Worm (Caenorhabditis elegans) whole organism, L4 larva: Measurements from ENCODE around the gene ndub-3.

ENCODE experiments used
- T20F7.1 ChIP-seq: fragments of 200-800 bp; sonication (Bioruptor generic); optimal IDR thresholded peaks from 2 replicates; lab custom pipeline; 2018; ENCODE audit warnings: mild to moderate bottlenecking, missing genetic modification characterization, missing compliant biosample characterization
- Y105C5A.15 ChIP-seq: fragments of 200-800 bp; sonication (Bioruptor generic); IDR thresholded peaks from 2 replicates; pipeline ENCODE4 v1.3.6; 2022; ENCODE audit warnings: missing genetic modification characterization, missing compliant biosample characterization
- Y5F2A.4 ChIP-seq: fragments of 200-800 bp; sonication (Bioruptor generic); optimal IDR thresholded peaks from 2 replicates; lab custom pipeline; 2018; ENCODE audit warnings: mild to moderate bottlenecking, missing genetic modification characterization, missing compliant biosample characterization
- Y75B8A.6 ChIP-seq: fragments of 200-800 bp; sonication (Bioruptor generic); IDR thresholded peaks from 2 replicates; pipeline ENCODE4 v1.3.6; 2022; ENCODE audit warnings: missing genetic modification reagents, missing genetic modification characterization, missing compliant biosample characterization
- ZK337.2 ChIP-seq: fragments of 200-800 bp; sonication (Bioruptor generic); IDR thresholded peaks from 2 replicates; pipeline ENCODE4 v1.3.6; 2022; ENCODE audit warnings: missing genetic modification reagents, missing genetic modification characterization, missing compliant biosample characterization
- ZK546.5 ChIP-seq, 2 experiments: sonication (generic microtip); optimal IDR thresholded peaks; 2 replicates each; lab custom pipeline; 2017; ENCODE audit warnings: missing biosample characterization in 2 of 2, missing genetic modification characterization in 2 of 2
- aha-1 ChIP-seq: fragments of 150-350 bp; peaks from one replicate; lab custom pipeline; 2014; ENCODE audit warnings: missing biosample characterization, missing genetic modification characterization
- aly-2 ChIP-seq: sonication (generic microtip); optimal IDR thresholded peaks from 2 replicates; lab custom pipeline; 2018; ENCODE audit warnings: missing biosample characterization, missing genetic modification characterization
- ama-1 ChIP-seq: fragments of 150-350 bp; optimal IDR thresholded peaks from 2 replicates; lab custom pipeline; 2014; ENCODE audit warnings: inconsistent platforms, mixed read lengths
- ceh-28 ChIP-seq: fragments of 150-350 bp; optimal IDR thresholded peaks from 2 replicates; lab custom pipeline; 2014; ENCODE audit warnings: missing biosample characterization, missing genetic modification reagents, missing genetic modification characterization
- ceh-82 ChIP-seq: sonication (generic microtip); optimal IDR thresholded peaks from 2 replicates; lab custom pipeline; 2017; ENCODE audit warnings: missing biosample characterization, missing genetic modification characterization
- ces-1 ChIP-seq: fragments of 150-350 bp; sonication (generic microtip); optimal IDR thresholded peaks from 4 replicates; lab custom pipeline; 2014; ENCODE audit warnings: missing biosample characterization, missing genetic modification reagents, missing genetic modification characterization
- cey-2 ChIP-seq: sonication (generic microtip); optimal IDR thresholded peaks from 3 replicates; lab custom pipeline; 2017; ENCODE audit warnings: missing genetic modification characterization, mild to moderate bottlenecking, missing compliant biosample characterization, antibody characterized with exemption, borderline replicate concordance; ENCODE audit not compliant: insufficient read depth
- daf-16 ChIP-seq, 3 experiments: sonication (generic microtip); optimal IDR thresholded peaks; 2 replicates each; lab custom pipeline; 2016 to 2017; ENCODE audit warnings: missing genetic modification characterization in 3 of 3, missing genetic modification reagents in 3 of 3, mild to moderate bottlenecking in 2 of 3, missing compliant biosample characterization in 2 of 3, missing biosample characterization in 1 of 3, moderate library complexity in 1 of 3
- dmd-6 ChIP-seq: fragments of 200-800 bp; sonication (Bioruptor generic); IDR thresholded peaks from 2 replicates; pipeline ENCODE4 v1.3.6; 2022; ENCODE audit warnings: missing genetic modification reagents, missing genetic modification characterization, missing compliant biosample characterization
- dmd-8 ChIP-seq: fragments of 200-800 bp; sonication (Bioruptor generic); IDR thresholded peaks from 2 replicates; pipeline ENCODE4 v1.3.6; 2022; ENCODE audit warnings: missing genetic modification characterization, missing compliant biosample characterization
- dpl-1 ChIP-seq: fragments of 150-350 bp; optimal IDR thresholded peaks from 2 replicates; lab custom pipeline; 2014; ENCODE audit warnings: missing biosample characterization, missing genetic modification reagents, missing genetic modification characterization
- duxl-1 ChIP-seq: sonication (generic microtip); optimal IDR thresholded peaks from 2 replicates; lab custom pipeline; 2016; ENCODE audit warnings: mild to moderate bottlenecking, missing genetic modification characterization, moderate library complexity, missing compliant biosample characterization; ENCODE audit not compliant: poor library complexity
- fos-1 ChIP-seq: fragments of 150-350 bp; optimal IDR thresholded peaks from 2 replicates; lab custom pipeline; 2014; ENCODE audit warnings: missing biosample characterization, missing genetic modification characterization
- hlh-30 ChIP-seq: sonication (generic microtip); optimal IDR thresholded peaks from 2 replicates; lab custom pipeline; 2017; ENCODE audit warnings: antibody characterized with exemption, mild to moderate bottlenecking, missing genetic modification characterization, missing compliant biosample characterization; ENCODE audit not compliant: insufficient read depth
- hmg-1.1 ChIP-seq: fragments of 200-800 bp; sonication (Bioruptor generic); IDR thresholded peaks from 2 replicates; pipeline ENCODE4 v1.3.6; 2022; ENCODE audit warnings: missing genetic modification reagents, missing genetic modification characterization, missing compliant biosample characterization
- jun-1 ChIP-seq: fragments of 150-350 bp; optimal IDR thresholded peaks from 2 replicates; lab custom pipeline; 2014; ENCODE audit warnings: missing biosample characterization, missing genetic modification reagents, missing genetic modification characterization
- lin-1 ChIP-seq: fragments of 200-800 bp; sonication (Bioruptor generic); IDR thresholded peaks from 2 replicates; pipeline ENCODE4 v1.3.6; 2022; ENCODE audit warnings: missing genetic modification reagents, missing genetic modification characterization, missing compliant biosample characterization
- lin-29 ChIP-seq: fragments of 200-800 bp; sonication (Bioruptor generic); IDR thresholded peaks from 2 replicates; pipeline ENCODE4 v1.3.6; 2022; ENCODE audit warnings: missing genetic modification reagents, missing genetic modification characterization, missing compliant biosample characterization
- lin-38 ChIP-seq: fragments of 200-800 bp; sonication (Bioruptor generic); IDR thresholded peaks from 2 replicates; pipeline ENCODE4 v1.3.6; 2022; ENCODE audit warnings: missing genetic modification reagents, missing genetic modification characterization, missing compliant biosample characterization
- lsy-2 ChIP-seq, 2 experiments: fragments of 150-350 bp in 1 of 2; sonication (generic microtip) in 1 of 2; optimal IDR thresholded peaks; 2 replicates each; lab custom pipeline; 2014 to 2017; ENCODE audit warnings: missing biosample characterization in 2 of 2, missing genetic modification characterization in 2 of 2
- mdt-29 ChIP-seq: fragments of 200-800 bp; sonication (Bioruptor generic); IDR thresholded peaks from 2 replicates; pipeline ENCODE4 v1.3.6; 2022; ENCODE audit warnings: missing genetic modification reagents, missing genetic modification characterization, missing compliant biosample characterization
- mes-2 ChIP-seq: sonication (generic microtip); optimal IDR thresholded peaks from 2 replicates; lab custom pipeline; 2016; ENCODE audit warnings: missing genotype, mild to moderate bottlenecking, missing genetic modification characterization, missing compliant biosample characterization; ENCODE audit not compliant: poor library complexity, severe bottlenecking
- nhr-11 ChIP-seq: fragments of 150-350 bp; optimal IDR thresholded peaks from 2 replicates; lab custom pipeline; 2014; ENCODE audit warnings: missing biosample characterization, missing genetic modification characterization
- nhr-28 ChIP-seq: fragments of 150-350 bp; optimal IDR thresholded peaks from 2 replicates; lab custom pipeline; 2014; ENCODE audit warnings: missing biosample characterization, missing genetic modification characterization
- nhr-48 ChIP-seq: sonication (generic microtip); optimal IDR thresholded peaks from 2 replicates; lab custom pipeline; 2016; ENCODE audit warnings: mild to moderate bottlenecking, missing genetic modification characterization, missing compliant biosample characterization
- nhr-76 ChIP-seq: fragments of 150-350 bp; optimal IDR thresholded peaks from 2 replicates; lab custom pipeline; 2014; ENCODE audit warnings: missing biosample characterization, missing genetic modification characterization
- pqm-1 ChIP-seq: sonication (generic microtip); optimal IDR thresholded peaks from 2 replicates; lab custom pipeline; 2017; ENCODE audit warnings: missing biosample characterization, missing genetic modification characterization
- skn-1 ChIP-seq: fragments of 150-350 bp; optimal IDR thresholded peaks from 2 replicates; lab custom pipeline; 2014; ENCODE audit warnings: missing biosample characterization, missing genetic modification characterization
- spr-3 ChIP-seq: fragments of 200-800 bp; sonication (Bioruptor generic); optimal IDR thresholded peaks from 2 replicates; lab custom pipeline; 2018; ENCODE audit warnings: mild to moderate bottlenecking, missing genetic modification characterization, missing compliant biosample characterization
- tra-1 ChIP-seq: fragments of 200-800 bp; sonication (Bioruptor generic); IDR thresholded peaks from 2 replicates; pipeline ENCODE4 v1.3.6; 2022; ENCODE audit warnings: missing genetic modification reagents, missing genetic modification characterization, missing compliant biosample characterization
- unc-130 ChIP-seq: sonication (generic microtip); optimal IDR thresholded peaks from 2 replicates; lab custom pipeline; 2016; ENCODE audit warnings: missing genetic modification reagents, missing genetic modification characterization, missing compliant biosample characterization
- unc-39 ChIP-seq: sonication (generic microtip); optimal IDR thresholded peaks from 2 replicates; lab custom pipeline; 2017; ENCODE audit warnings: missing biosample characterization, missing genetic modification characterization
- unc-62 ChIP-seq, 3 experiments: fragments of 150-350 bp in 1 of 3; sonication (generic microtip); optimal IDR thresholded peaks in 2 of 3; peaks in 1 of 3; 1 replicate in 1 of 3; 2 replicates in 2 of 3; lab custom pipeline; 2014 to 2017; ENCODE audit warnings: missing biosample characterization in 3 of 3, missing genetic modification characterization in 3 of 3, missing genetic modification reagents in 3 of 3, missing genotype in 1 of 3
- vab-7 ChIP-seq: fragments of 200-800 bp; sonication (Bioruptor generic); IDR thresholded peaks from 2 replicates; pipeline ENCODE4 v1.3.6; 2022; ENCODE audit warnings: missing genetic modification reagents, missing genetic modification characterization, missing compliant biosample characterization
- zfp-2 ChIP-seq: sonication (generic microtip); optimal IDR thresholded peaks from 2 replicates; lab custom pipeline; 2016; ENCODE audit warnings: mild to moderate bottlenecking, missing genetic modification characterization, missing compliant biosample characterization
- zfp-3 ChIP-seq: fragments of 200-800 bp; sonication (Bioruptor generic); conservative IDR thresholded peaks from 2 replicates; pipeline ENCODE4 v1.3.6; 2022; ENCODE audit warnings: missing genetic modification reagents, missing genetic modification characterization, missing compliant biosample characterization
- zip-11 ChIP-seq: fragments of 200-800 bp; sonication (Bioruptor generic); IDR thresholded peaks from 2 replicates; pipeline ENCODE4 v1.3.6; 2022; ENCODE audit warnings: missing genetic modification characterization, missing compliant biosample characterization
- ztf-7 ChIP-seq: fragments of 150-350 bp; optimal IDR thresholded peaks from 2 replicates; lab custom pipeline; 2014; ENCODE audit warnings: missing biosample characterization, missing genetic modification characterization

Gene ndub-3

DNA sequence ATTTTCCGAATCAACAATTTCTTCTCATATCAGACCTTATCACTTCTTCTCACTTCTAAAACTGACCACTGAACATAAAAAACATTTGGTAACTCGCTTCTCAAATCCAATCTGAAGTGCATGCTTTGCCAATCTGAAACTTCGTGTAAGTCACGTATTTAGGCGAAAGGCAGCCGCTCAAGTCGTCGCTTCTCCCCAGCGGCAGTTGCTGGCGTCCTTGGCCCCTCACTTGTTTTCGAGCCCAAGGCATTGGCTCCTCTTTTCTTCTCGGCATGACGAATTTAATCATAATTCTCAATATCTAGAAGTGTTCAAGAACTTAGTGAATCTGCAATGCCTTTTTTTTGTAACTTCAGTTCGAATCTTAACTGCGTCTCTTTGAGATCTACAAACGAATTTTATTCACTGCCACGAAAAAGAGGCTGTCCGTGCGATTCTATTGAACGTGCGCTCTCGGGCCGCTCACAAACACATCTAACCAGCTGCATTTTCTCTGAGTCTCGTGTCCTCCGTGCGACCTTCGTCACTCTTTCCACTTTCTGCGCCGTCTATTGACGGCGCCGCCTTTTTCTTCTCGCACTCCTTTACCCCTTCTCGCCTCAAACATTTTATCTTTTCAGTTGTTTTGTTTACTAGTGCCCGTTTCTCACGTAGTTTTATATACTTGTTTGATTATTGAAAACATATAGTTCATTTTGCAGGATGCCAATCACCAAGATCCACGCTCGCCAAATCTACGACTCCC lies 33.1 kb downstream of the ndub-3 start (continued):
- TF ChIP-seq aly-2 (tag; lab: Kevin White, UChicago) (no peak), dpl-1 (GFP tag; lab: Kevin White, UChicago) (no peak), duxl-1 (tag; lab: Kevin White, UChicago) (no peak), nhr-11 (tag; lab: Kevin White, UChicago) (no peak), zfp-2 (tag; lab: Kevin White, UChicago) (no peak), hmg-1.1 (no peak; the same call in 1 of the 2 replicates), unc-130 (GFP tag; lab: Kevin White, UChicago) (no peak), dmd-6 (GFP tag; lab: Robert Waterston, UW) (no peak), cey-2 (tag; lab: Kevin White, UChicago) (no peak), Y75B8A.6 (GFP tag; lab: Robert Waterston, UW) (0 out of 2 replicates have a peak, but pooled peaks have one; percentile 7), fos-1 (no peak), ama-1 (lab: Kevin White, UChicago) (no peak), pqm-1 (tag; lab: Kevin White, UChicago) (no peak), mdt-29 (GFP tag; lab: Robert Waterston, UW) (no peak), skn-1 (tag; lab: Kevin White, UChicago) (no peak), zfp-3 (GFP tag; lab: Robert Waterston, UW) (no peak), vab-7 (GFP tag; lab: Robert Waterston, UW) (no peak), zip-11 (GFP tag; lab: Robert Waterston, UW) (no peak), lsy-2 (tag; optimal IDR thresholded peaks at IDR 0.05; lab: Kevin White, UChicago) (peak; percentile 0 to 28), lin-29 (GFP tag; lab: Robert Waterston, UW) (no peak), T20F7.1 (GFP tag; lab: Kevin White, UChicago) (no peak), jun-1 (no peak), nhr-48 (tag; lab: Kevin White, UChicago) (no peak), mes-2 (tag; lab: Kevin White, UChicago) (peak; percentile 15), Y105C5A.15 (GFP tag; lab: Robert Waterston, UW) (no peak), hlh-30 (peak; percentile 76)

DNA sequence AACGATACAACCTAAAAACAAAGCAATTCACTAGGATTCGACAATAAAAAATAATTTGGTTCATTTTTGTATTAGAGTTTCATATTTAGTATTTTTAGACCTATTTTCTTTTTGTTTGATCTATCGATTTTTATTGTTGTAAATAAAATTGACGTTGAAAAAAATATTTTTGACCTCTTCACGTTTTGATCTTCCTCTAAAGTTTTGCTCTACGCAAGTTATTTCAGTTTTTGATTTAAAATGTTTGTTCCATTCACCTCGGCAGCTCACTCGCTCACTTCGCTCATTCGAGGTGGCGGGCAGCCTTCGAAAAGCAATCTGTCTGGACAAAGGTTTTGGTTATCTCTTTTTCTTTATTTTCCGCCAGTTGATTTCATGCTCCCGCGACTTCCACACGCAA lies 33.9 kb downstream of the ndub-3 start, which contains the start of gene enol-1:
Gene enol-1 (plus strand): TSS at position 235 of the 400 bp plus-strand sequence.
- TF ChIP-seq nhr-11 (tag; lab: Kevin White, UChicago): no peak
- no peak for TF ChIP-seq ztf-7 (tag; lab: Kevin White, UChicago)
- TF ChIP-seq T20F7.1 (GFP tag; lab: Kevin White, UChicago): no peak
- TF ChIP-seq ceh-28 (tag; lab: Kevin White, UChicago): no peak
- TF ChIP-seq spr-3 (GFP tag; lab: Kevin White, UChicago): no peak
- TF ChIP-seq lin-38: peak; percentile 32
- peak; percentile 15 for TF ChIP-seq unc-130 (GFP tag; lab: Kevin White, UChicago)
- TF ChIP-seq ama-1 (lab: Kevin White, UChicago): peak; percentile 69

DNA sequence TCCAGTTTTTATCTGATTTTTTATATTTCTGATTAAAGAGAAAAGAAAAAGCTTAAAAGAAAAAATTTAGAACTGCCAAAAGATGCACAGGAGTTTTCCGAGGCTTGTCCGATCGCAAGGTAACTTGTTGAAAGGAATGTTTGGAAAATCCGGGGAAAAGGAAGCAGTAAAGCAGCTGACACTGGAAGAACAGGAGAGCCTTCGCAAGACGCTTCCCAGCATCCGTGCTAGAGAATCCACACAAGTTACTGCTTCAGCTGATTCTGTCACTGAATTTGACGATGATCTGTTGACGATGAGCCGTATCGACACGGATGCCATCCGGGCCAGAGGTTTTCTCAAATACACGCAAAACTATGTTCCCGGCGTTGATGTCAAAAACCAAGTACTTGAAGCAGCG lies 34.9 kb downstream of the ndub-3 start, which contains the start of gene mrpl-50:
Gene mrpl-50 (plus strand): TSS at position 71 of the 400 bp plus-strand sequence.
- TF ChIP-seq ceh-82 (tag; lab: Kevin White, UChicago) (no peak), unc-39 (tag; lab: Kevin White, UChicago) (no peak), nhr-48 (tag; lab: Kevin White, UChicago) (no peak), daf-16 (GFP tag; optimal IDR thresholded peaks at IDR 0.05; lab: Kevin White, UChicago) (peak in 1 of 2 experiments; percentile 8), daf-16 (tag; optimal IDR thresholded peaks at IDR 0.05; lab: Kevin White, UChicago) (peak; percentile 23), nhr-76 (tag; lab: Kevin White, UChicago) (no peak), Y75B8A.6 (GFP tag; lab: Robert Waterston, UW) (no peak), dmd-8 (no peak), Y5F2A.4 (GFP tag; lab: Kevin White, UChicago) (peak; percentile 17), T20F7.1 (GFP tag; lab: Kevin White, UChicago) (no peak), nhr-28 (tag; lab: Kevin White, UChicago) (no peak), unc-62 (GFP tag; optimal IDR thresholded peaks at IDR 0.05 in 1 of 2; lab: Kevin White, UChicago) (no peak), unc-62 (tag; optimal IDR thresholded peaks at IDR 0.05; lab: Kevin White, UChicago) (no peak), ZK337.2 (GFP tag; lab: Robert Waterston, UW) (no peak), tra-1 (no peak), ZK546.5 (tag; optimal IDR thresholded peaks at IDR 0.05; lab: Kevin White, UChicago) (no peak), pqm-1 (tag; lab: Kevin White, UChicago) (no peak), ces-1 (GFP tag; lab: Kevin White, UChicago) (no peak), lin-1 (GFP tag; lab: Robert Waterston, UW) (no peak), duxl-1 (tag; lab: Kevin White, UChicago) (no peak), dmd-6 (GFP tag; lab: Robert Waterston, UW) (no peak), aha-1 (tag; lab: Kevin White, UChicago) (peak; percentile 82), vab-7 (GFP tag; lab: Robert Waterston, UW) (no peak), jun-1 (no peak)
